Fruit fly (Drosophila melanogaster) whole organism, embryonic: ENCODE results near the gene CG6972.

Experiments
- Awh ChIP-seq: fragments of 200-800 bp; sonication (Bioruptor generic); IDR thresholded peaks from 2 replicates; pipeline ENCODE4, ENCODE4 v1.3.6; 2022; ENCODE audit warnings: missing biosample characterization, missing genetic modification characterization
- Bgb ChIP-seq: fragments of 200-800 bp; sonication (Bioruptor generic); IDR thresholded peaks from 2 replicates; pipeline ENCODE4 v1.3.6; 2022; ENCODE audit warnings: missing biosample characterization, missing genetic modification characterization; ENCODE audit not compliant: partially characterized antibody
- CG1233 ChIP-seq: fragments of 200-800 bp; sonication (Bioruptor generic); optimal IDR thresholded peaks from 4 replicates; lab custom pipeline; 2018; ENCODE audit warnings: missing biosample characterization, mild to moderate bottlenecking, missing genetic modification characterization
- CG12744 ChIP-seq: fragments of 200-800 bp; sonication (Bioruptor generic); optimal IDR thresholded peaks from 2 replicates; lab custom pipeline; 2016; ENCODE audit warnings: missing biosample characterization, missing genetic modification characterization
- CG14667 ChIP-seq: fragments of 200-800 bp; sonication (Bioruptor generic); IDR thresholded peaks from 2 replicates; pipeline ENCODE4 v1.3.6; 2022; ENCODE audit warnings: missing biosample characterization, missing genetic modification characterization
- CG15269 ChIP-seq: fragments of 200-800 bp; sonication (Bioruptor generic); optimal IDR thresholded peaks from 2 replicates; lab custom pipeline; 2018; ENCODE audit warnings: missing biosample characterization, mild to moderate bottlenecking, missing genetic modification characterization, moderate library complexity
- CG15514 ChIP-seq: fragments of 200-800 bp; sonication (Bioruptor generic); optimal IDR thresholded peaks from 3 replicates; lab custom pipeline; 2017; ENCODE audit warnings: missing biosample characterization, missing genetic modification characterization, mild to moderate bottlenecking, moderate library complexity, missing genetic modification reagents
- CG17359 ChIP-seq: fragments of 200-800 bp; sonication (Bioruptor generic); optimal IDR thresholded peaks from 3 replicates; lab custom pipeline; 2018; ENCODE audit warnings: missing biosample characterization, mild to moderate bottlenecking, missing genetic modification characterization, moderate library complexity
- CG33213 ChIP-seq: fragments of 200-800 bp; sonication (Bioruptor generic); optimal IDR thresholded peaks from 3 replicates; lab custom pipeline; 2016; ENCODE audit warnings: missing biosample characterization, missing genetic modification characterization
- CG33557 ChIP-seq: fragments of 200-800 bp; sonication (Bioruptor generic); optimal IDR thresholded peaks from 2 replicates; lab custom pipeline; 2019; ENCODE audit warnings: missing biosample characterization, mild to moderate bottlenecking, missing genetic modification characterization, moderate library complexity
- CG34376 ChIP-seq: fragments of 200-800 bp; sonication (Bioruptor generic); optimal IDR thresholded peaks from 2 replicates; lab custom pipeline; 2018; ENCODE audit warnings: missing biosample characterization, mild to moderate bottlenecking, missing genetic modification characterization
- CG7271 ChIP-seq: fragments of 200-800 bp; sonication (Bioruptor generic); optimal IDR thresholded peaks from 2 replicates; lab custom pipeline; 2018; ENCODE audit warnings: missing biosample characterization, mild to moderate bottlenecking, missing genetic modification characterization, moderate library complexity
- CG7839 ChIP-seq: fragments of 200-800 bp; sonication (Bioruptor generic); optimal IDR thresholded peaks from 3 replicates; lab custom pipeline; 2018; ENCODE audit warnings: missing biosample characterization, mild to moderate bottlenecking, missing genetic modification characterization, moderate library complexity
- Eip74EF ChIP-seq, 2 experiments: fragments of 200-800 bp in 1 of 2; fragments of >200 bp in 1 of 2; sonication (Bioruptor generic) in 1 of 2; optimal IDR thresholded peaks; 2 replicates each; lab custom pipeline; 2017 to 2019; ENCODE audit warnings: missing biosample characterization in 2 of 2, missing genetic modification characterization in 2 of 2, mild to moderate bottlenecking in 1 of 2, moderate library complexity in 1 of 2
- HmgZ ChIP-seq: fragments of 200-800 bp; sonication (Bioruptor generic); optimal IDR thresholded peaks from 2 replicates; lab custom pipeline; 2018; ENCODE audit warnings: missing biosample characterization, mild to moderate bottlenecking, missing genetic modification characterization
- Hr3 ChIP-seq: fragments of 200-800 bp; sonication (Bioruptor generic); optimal IDR thresholded peaks from 3 replicates; lab custom pipeline; 2016; ENCODE audit warnings: missing biosample characterization, missing genetic modification characterization
- Meics ChIP-seq: fragments of 200-800 bp; sonication (Bioruptor generic); optimal IDR thresholded peaks from 2 replicates; lab custom pipeline; 2017; ENCODE audit warnings: missing biosample characterization, mild to moderate bottlenecking, missing genetic modification characterization
- Nf-YC ChIP-seq: fragments of 200-800 bp; optimal IDR thresholded peaks from 3 replicates; lab custom pipeline; 2019; ENCODE audit warnings: missing biosample characterization, mild to moderate bottlenecking, missing genetic modification characterization, moderate library complexity
- NfI ChIP-seq: fragments of 200-800 bp; sonication (Bioruptor generic); optimal IDR thresholded peaks from 3 replicates; lab custom pipeline; 2018; ENCODE audit warnings: missing biosample characterization, mild to moderate bottlenecking, missing genetic modification characterization, moderate library complexity
- Oaz ChIP-seq: fragments of 200-800 bp; sonication (Bioruptor generic); IDR thresholded peaks from 2 replicates; pipeline ENCODE4 v1.3.6; 2022; ENCODE audit warnings: missing biosample characterization, missing genetic modification characterization
- Ssrp ChIP-seq: fragments of 200-800 bp; sonication (Bioruptor generic); optimal IDR thresholded peaks from 2 replicates; lab custom pipeline; 2018; ENCODE audit warnings: missing biosample characterization, mild to moderate bottlenecking, missing genetic modification characterization, moderate library complexity
- amos ChIP-seq: fragments of 200-800 bp; sonication (Bioruptor generic); IDR thresholded peaks from 2 replicates; pipeline ENCODE4 v1.3.6; 2022; ENCODE audit warnings: missing biosample characterization, missing genetic modification characterization; ENCODE audit not compliant: partially characterized antibody
- ara ChIP-seq: fragments of 200-800 bp; sonication (Bioruptor generic); IDR thresholded peaks from 2 replicates; pipeline ENCODE4 v1.3.6; 2022; ENCODE audit warnings: missing biosample characterization, missing genetic modification characterization
- ash1 ChIP-seq: fragments of 200-800 bp; sonication (Bioruptor generic); optimal IDR thresholded peaks from 2 replicates; lab custom pipeline; 2018; ENCODE audit warnings: missing biosample characterization, mild to moderate bottlenecking, missing genetic modification characterization
- bsh ChIP-seq, 2 experiments: fragments of 200-800 bp; sonication (Bioruptor generic); optimal IDR thresholded peaks; 2 replicates each; lab custom pipeline; 2017 to 2018; ENCODE audit warnings: mild to moderate bottlenecking in 2 of 2, missing biosample characterization in 2 of 2, missing genetic modification characterization in 2 of 2, moderate library complexity in 1 of 2
- cas ChIP-seq: fragments of 200-800 bp; sonication (Bioruptor generic); IDR thresholded peaks from 2 replicates; pipeline ENCODE4 v1.3.6; 2022; ENCODE audit warnings: missing biosample characterization, missing genetic modification characterization
- caup ChIP-seq: fragments of 200-800 bp; sonication (Bioruptor generic); optimal IDR thresholded peaks from 3 replicates; lab custom pipeline; 2017; ENCODE audit warnings: missing biosample characterization, mild to moderate bottlenecking, missing genetic modification characterization, moderate library complexity; ENCODE audit not compliant: severe bottlenecking
- chif ChIP-seq, 2 experiments: fragments of 200-800 bp; sonication (Bioruptor generic); optimal IDR thresholded peaks; 3 replicates each; lab custom pipeline; 2016; ENCODE audit warnings: missing biosample characterization in 2 of 2, missing genetic modification characterization in 2 of 2
- chm ChIP-seq: fragments of 200-800 bp; sonication (Bioruptor generic); IDR thresholded peaks from 2 replicates; pipeline ENCODE4 v1.3.6; 2022; ENCODE audit warnings: missing biosample characterization, missing genetic modification characterization
- da ChIP-seq: fragments of 200-800 bp; sonication (Bioruptor generic); optimal IDR thresholded peaks from 2 replicates; lab custom pipeline; 2016; ENCODE audit warnings: missing biosample characterization, missing genetic modification characterization
- ems ChIP-seq: fragments of 200-800 bp; sonication (Bioruptor generic); optimal IDR thresholded peaks from 3 replicates; lab custom pipeline; 2016; ENCODE audit warnings: missing biosample characterization, missing genetic modification characterization
- exex ChIP-seq: fragments of 200-800 bp; sonication (Bioruptor generic); optimal IDR thresholded peaks from 4 replicates; lab custom pipeline; 2018; ENCODE audit warnings: missing biosample characterization, mild to moderate bottlenecking, missing genetic modification characterization, moderate library complexity
- ftz-f1 ChIP-seq: fragments of 200-800 bp; sonication (Bioruptor generic); optimal IDR thresholded peaks from 2 replicates; lab custom pipeline; 2016; ENCODE audit warnings: missing biosample characterization, missing genetic modification characterization
- gce ChIP-seq: fragments of 200-800 bp; sonication (Bioruptor generic); IDR thresholded peaks from 3 replicates; pipeline ENCODE4 v1.3.6; 2022; ENCODE audit warnings: missing biosample characterization, missing genetic modification characterization
- gt ChIP-seq: fragments of 200-800 bp; sonication (Bioruptor generic); IDR thresholded peaks from 2 replicates; pipeline ENCODE4 v1.3.6; 2022; ENCODE audit warnings: missing biosample characterization, missing genetic modification characterization
- her ChIP-seq: fragments of 200-800 bp; sonication (Bioruptor generic); optimal IDR thresholded peaks from 2 replicates; lab custom pipeline; 2016; ENCODE audit warnings: missing biosample characterization, missing genetic modification characterization
- kah ChIP-seq: fragments of 200-800 bp; sonication (Bioruptor generic); optimal IDR thresholded peaks from 2 replicates; lab custom pipeline; 2018; ENCODE audit warnings: missing biosample characterization, mild to moderate bottlenecking, missing genetic modification characterization
- mld ChIP-seq: fragments of 200-800 bp; sonication (Bioruptor generic); IDR thresholded peaks from 3 replicates; pipeline ENCODE4 v1.3.6; 2022; ENCODE audit warnings: missing biosample characterization, missing genetic modification characterization; ENCODE audit not compliant: partially characterized antibody
- nom ChIP-seq: fragments of 200-800 bp; sonication (Bioruptor generic); optimal IDR thresholded peaks from 2 replicates; lab custom pipeline; 2017; ENCODE audit warnings: missing biosample characterization, missing genetic modification characterization, mild to moderate bottlenecking, moderate library complexity, missing genetic modification reagents
- otp ChIP-seq: fragments of 200-800 bp; sonication (Bioruptor generic); IDR thresholded peaks from 3 replicates; pipeline ENCODE4, ENCODE4 v1.3.6; 2022; ENCODE audit warnings: missing biosample characterization, missing genetic modification characterization
- psq ChIP-seq: fragments of 200-800 bp; sonication (Bioruptor generic); optimal IDR thresholded peaks from 2 replicates; lab custom pipeline; 2017; ENCODE audit warnings: missing biosample characterization, missing genetic modification characterization
- pum ChIP-seq: fragments of 200-800 bp; sonication (Bioruptor generic); optimal IDR thresholded peaks from 2 replicates; lab custom pipeline; 2016; ENCODE audit warnings: missing biosample characterization, missing genetic modification characterization
- row ChIP-seq: fragments of 200-800 bp; sonication (Bioruptor generic); IDR thresholded peaks from 3 replicates; pipeline ENCODE4 v1.3.6; 2022; ENCODE audit warnings: missing biosample characterization, missing genetic modification characterization
- tio ChIP-seq: fragments of 200-800 bp; sonication (Bioruptor generic); optimal IDR thresholded peaks from 2 replicates; lab custom pipeline; 2017; ENCODE audit warnings: missing biosample characterization, missing genetic modification characterization, inconsistent platforms
- twi ChIP-seq: fragments of 200-800 bp; optimal IDR thresholded peaks from 2 replicates; lab custom pipeline; 2019; ENCODE audit warnings: missing biosample characterization, mild to moderate bottlenecking, missing genetic modification characterization, moderate library complexity
- zf30C ChIP-seq: fragments of 200-800 bp; sonication (Bioruptor generic); optimal IDR thresholded peaks from 3 replicates; lab custom pipeline; 2018; ENCODE audit warnings: missing biosample characterization, mild to moderate bottlenecking, missing genetic modification characterization
- zfh1 ChIP-seq: fragments of 200-800 bp; sonication (Bioruptor generic); IDR thresholded peaks from 3 replicates; pipeline ENCODE4 v1.3.6; 2022; ENCODE audit warnings: missing biosample characterization, missing genetic modification characterization

The CG6972 gene

DNA sequence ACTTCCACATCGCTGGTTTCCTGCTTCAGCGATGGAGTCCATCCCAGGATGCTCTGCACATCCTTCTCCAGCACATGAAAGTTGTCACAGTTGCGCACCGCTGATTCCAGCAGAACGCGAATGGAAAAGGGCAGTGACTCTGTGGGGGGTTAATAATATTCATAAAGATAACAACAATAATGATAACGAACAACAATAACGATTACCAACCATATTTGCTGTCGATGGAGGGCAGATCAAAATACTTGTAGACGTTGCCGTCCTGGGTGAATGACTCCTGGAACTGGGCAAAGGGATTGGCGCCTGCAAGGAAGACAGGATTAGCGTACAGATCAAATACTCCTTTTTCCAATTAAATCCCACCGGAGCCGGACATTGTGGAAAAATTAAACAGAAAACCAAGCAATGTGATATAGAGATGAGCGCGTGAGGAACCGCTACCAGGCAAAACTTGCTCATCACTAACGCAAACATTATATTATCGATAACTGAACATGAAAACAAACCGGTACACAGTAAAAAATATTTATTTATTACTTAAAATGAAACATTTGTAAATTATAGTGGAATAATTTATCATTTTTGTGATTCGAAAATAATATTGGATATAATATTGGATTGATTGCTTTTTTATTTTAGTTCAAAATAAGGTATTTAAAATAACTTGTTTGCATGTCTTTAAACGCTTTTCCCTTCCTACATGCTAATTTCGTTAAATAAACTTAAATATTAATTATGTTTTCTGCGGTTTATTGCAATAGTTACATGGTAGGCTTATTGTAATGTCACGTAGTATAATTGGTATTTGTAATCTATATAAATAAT lies 22.6 kb downstream of the CG6972 start, which contains the start of gene Irp-1A (continued):
- TF ChIP-seq gce (GFP tag; lab: Robert Waterston, UW) (peak; percentile 65; the same call in 1 of the 3 replicates), ara (GFP tag; lab: Robert Waterston, UW) (no peak; the same call in 1 of the 2 replicates), twi (tag; lab: Kevin White, UChicago) (peak; percentile 44), kah (GFP tag; lab: Kevin White, UChicago) (peak; percentile 13), CG1233 (GFP tag; lab: Kevin White, UChicago) (peak; percentile 41), ems (GFP tag; lab: Kevin White, UChicago) (no peak), CG33557 (GFP tag; lab: Kevin White, UChicago) (peak; percentile 66), caup (GFP tag; lab: Kevin White, UChicago) (peak; percentile 62), mld (peak; percentile 58; the same call in 2 of the 3 replicates), zfh1 (GFP tag; lab: Robert Waterston, UW) (peak; percentile 51; the same call in 1 of the 3 replicates), Oaz (peak; percentile 57), CG14667 (GFP tag; lab: Robert Waterston, UW) (peak; percentile 55; the same call in 1 of the 2 replicates), tio (no peak), Hr3 (peak; percentile 72), cas (GFP tag; lab: Robert Waterston, UW) (peak; percentile 28; the same call in 1 of the 2 replicates), nom (peak; percentile 35), zf30C (GFP tag; lab: Kevin White, UChicago) (peak; percentile 96), pum (GFP tag; lab: Kevin White, UChicago) (peak; percentile 7), Meics (GFP tag; lab: Kevin White, UChicago) (peak; percentile 70), HmgZ (tag; lab: Kevin White, UChicago) (peak; percentile 76), CG15269 (tag; lab: Kevin White, UChicago) (peak; percentile 86), CG17359 (peak; percentile 83), Awh (GFP tag; lab: Robert Waterston, UW) (peak; percentile 71), NfI (peak; percentile 62), CG7271 (tag; lab: Kevin White, UChicago) (peak; percentile 80), Eip74EF (GFP tag; optimal IDR thresholded peaks at IDR 0.05; lab: Kevin White, UChicago) (peak in 1 of 2 experiments; percentile 73), chm (GFP tag; lab: Robert Waterston, UW) (no peak), exex (peak; percentile 67), row (peak; percentile 86), Ssrp (tag; lab: Kevin White, UChicago) (peak; percentile 66), psq (GFP tag; lab: Kevin White, UChicago) (peak; percentile 0), CG15514 (GFP tag; lab: Kevin White, UChicago) (peak; percentile 78), da (GFP tag; lab: Kevin White, UChicago) (no peak), CG7839 (tag; lab: Kevin White, UChicago) (peak; percentile 86), bsh (GFP tag; optimal IDR thresholded peaks at IDR 0.05; lab: Kevin White, UChicago) (peak in 1 of 2 experiments; percentile 83), gt (GFP tag; lab: Robert Waterston, UW) (no peak), amos (GFP tag; lab: Robert Waterston, UW) (peak; percentile 85), chif (GFP tag; optimal IDR thresholded peaks at IDR 0.05; lab: Kevin White, UChicago) (no peak), her (GFP tag; lab: Kevin White, UChicago) (peak; percentile 34), CG12744 (no peak), CG34376 (GFP tag; lab: Kevin White, UChicago) (peak; percentile 7), CG33213 (GFP tag; lab: Kevin White, UChicago) (peak; percentile 13), ftz-f1 (GFP tag; lab: Kevin White, UChicago) (no peak), Bgb (peak; percentile 86), ash1 (no peak), Nf-YC (tag; lab: Kevin White, UChicago) (peak; percentile 63), otp (GFP tag; lab: Robert Waterston, UW) (no peak)
